Worm (Caenorhabditis elegans) whole organism, L4 larva: ENCODE measurements around the gene F36G9.15.

ENCODE experiments used
- Y5F2A.4 ChIP-seq: fragments of 200-800 bp; sonication (Bioruptor generic); optimal IDR thresholded peaks from 2 replicates; lab custom pipeline; 2018; ENCODE audit warnings: mild to moderate bottlenecking, missing genetic modification characterization, missing compliant biosample characterization
- aly-2 ChIP-seq: sonication (generic microtip); optimal IDR thresholded peaks from 2 replicates; lab custom pipeline; 2018; ENCODE audit warnings: missing biosample characterization, missing genetic modification characterization
- ceh-28 ChIP-seq: fragments of 150-350 bp; optimal IDR thresholded peaks from 2 replicates; lab custom pipeline; 2014; ENCODE audit warnings: missing biosample characterization, missing genetic modification reagents, missing genetic modification characterization
- hif-1 ChIP-seq, 2 experiments: sonication (generic microtip); optimal IDR thresholded peaks; 2 replicates each; lab custom pipeline; 2016 to 2017; ENCODE audit warnings: missing compliant biosample characterization in 2 of 2, missing genetic modification characterization in 2 of 2, missing genetic modification reagents in 2 of 2, missing genotype in 2 of 2, mild to moderate bottlenecking in 1 of 2
- mdl-1 ChIP-seq, 2 experiments: fragments of 150-350 bp in 1 of 2; sonication (generic microtip) in 1 of 2; optimal IDR thresholded peaks; 2 replicates each; lab custom pipeline; 2014 to 2017; ENCODE audit warnings: missing biosample characterization in 2 of 2, missing genetic modification characterization in 2 of 2
- nhr-111 ChIP-seq: fragments of 200-800 bp; sonication (Bioruptor generic); optimal IDR thresholded peaks from 2 replicates; lab custom pipeline; 2018; ENCODE audit warnings: mild to moderate bottlenecking, missing genetic modification characterization, missing compliant biosample characterization
- saeg-2 ChIP-seq: fragments of 200-800 bp; sonication (Bioruptor generic); IDR thresholded peaks from 2 replicates; pipeline ENCODE4 v1.3.6; 2022; ENCODE audit warnings: missing genetic modification reagents, missing genetic modification characterization, missing compliant biosample characterization
- unc-130 ChIP-seq: sonication (generic microtip); optimal IDR thresholded peaks from 2 replicates; lab custom pipeline; 2016; ENCODE audit warnings: missing genetic modification reagents, missing genetic modification characterization, missing compliant biosample characterization
- unc-39 ChIP-seq: sonication (generic microtip); optimal IDR thresholded peaks from 2 replicates; lab custom pipeline; 2017; ENCODE audit warnings: missing biosample characterization, missing genetic modification characterization
- zfp-3 ChIP-seq: fragments of 200-800 bp; sonication (Bioruptor generic); conservative IDR thresholded peaks from 2 replicates; pipeline ENCODE4 v1.3.6; 2022; ENCODE audit warnings: missing genetic modification reagents, missing genetic modification characterization, missing compliant biosample characterization
- ztf-11 ChIP-seq: fragments of 150-350 bp; optimal IDR thresholded peaks from 2 replicates; lab custom pipeline; 2014; ENCODE audit warnings: missing biosample characterization, missing genetic modification characterization

DNA sequence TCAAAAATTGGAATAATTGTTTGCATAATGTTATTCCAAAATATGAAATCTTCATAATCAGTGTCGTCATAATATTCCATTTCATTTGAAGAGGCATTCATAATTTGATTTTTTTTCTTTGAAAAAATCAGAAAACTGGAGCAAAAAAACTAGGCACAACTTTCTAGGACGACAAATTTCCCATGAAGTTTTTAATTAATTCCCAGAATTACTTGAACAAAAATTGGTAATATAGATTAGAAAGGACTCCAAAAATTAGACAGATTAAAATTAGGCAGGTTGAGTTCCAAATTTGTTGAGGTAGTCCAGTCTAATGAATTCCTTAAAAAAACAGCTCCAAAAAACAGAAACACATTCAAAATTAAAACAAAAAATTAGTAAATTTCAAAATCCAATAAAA is 33.0 kb downstream of the F36G9.15 start, which contains the start of gene srw-57:
- no peak for TF ChIP-seq mdl-1 (tag; optimal IDR thresholded peaks at IDR 0.05; lab: Kevin White, UChicago)
- no peak for TF ChIP-seq nhr-111 (GFP tag; lab: Kevin White, UChicago)
- no peak for TF ChIP-seq Y5F2A.4 (GFP tag; lab: Kevin White, UChicago)
- no peak for TF ChIP-seq unc-39 (tag; lab: Kevin White, UChicago)
- TF ChIP-seq unc-130 (GFP tag; lab: Kevin White, UChicago): no peak
- TF ChIP-seq aly-2 (tag; lab: Kevin White, UChicago): no peak
- TF ChIP-seq saeg-2 (GFP tag; lab: Robert Waterston, UW): no peak
- no peak for TF ChIP-seq ceh-28 (tag; lab: Kevin White, UChicago)
- TF ChIP-seq ztf-11 (tag; lab: Kevin White, UChicago): no peak
- no peak for TF ChIP-seq hif-1 (tag; optimal IDR thresholded peaks at IDR 0.05; lab: Kevin White, UChicago)
- TF ChIP-seq zfp-3 (GFP tag; lab: Robert Waterston, UW): no peak
